Worm (Caenorhabditis elegans) whole organism, mixed stage, embryonic: ENCODE data around the gene M02F4.1.

ENCODE experiments used
- M03D4.4 ChIP-seq: sonication (generic microtip); optimal IDR thresholded peaks from 2 replicates; lab custom pipeline; 2017; ENCODE audit warnings: mild to moderate bottlenecking, missing genetic modification characterization, missing compliant biosample characterization
- bed-3 ChIP-seq: fragments of 200-800 bp; sonication (Bioruptor generic); optimal IDR thresholded peaks from 3 replicates; lab custom pipeline; 2018; ENCODE audit warnings: mild to moderate bottlenecking, missing genetic modification characterization, moderate library complexity, missing compliant biosample characterization
- ceh-39 ChIP-seq: fragments of 150-350 bp; optimal IDR thresholded peaks from 2 replicates; lab custom pipeline; 2014; ENCODE audit warnings: missing biosample characterization, missing genetic modification characterization
- ceh-43 ChIP-seq: fragments of 200-800 bp; sonication (Bioruptor generic); optimal IDR thresholded peaks from 2 replicates; lab custom pipeline; 2018; ENCODE audit warnings: mild to moderate bottlenecking, missing genetic modification characterization, moderate library complexity, missing compliant biosample characterization
- ceh-83 ChIP-seq: fragments of 200-800 bp; sonication (Bioruptor generic); optimal IDR thresholded peaks from 2 replicates; lab custom pipeline; 2018; ENCODE audit warnings: mild to moderate bottlenecking, missing genetic modification characterization, missing compliant biosample characterization
- ces-1 ChIP-seq: fragments of 150-350 bp; optimal IDR thresholded peaks from 2 replicates; lab custom pipeline; 2014; ENCODE audit warnings: missing biosample characterization, missing genetic modification reagents, missing genetic modification characterization
- cnd-1 ChIP-seq: fragments of 200-800 bp; sonication (Bioruptor generic); optimal IDR thresholded peaks from 2 replicates; lab custom pipeline; 2018; ENCODE audit warnings: mild to moderate bottlenecking, missing genetic modification characterization, missing compliant biosample characterization
- drap-1 ChIP-seq: fragments of 200-800 bp; sonication (Bioruptor generic); optimal IDR thresholded peaks from 3 replicates; lab custom pipeline; 2018; ENCODE audit warnings: mild to moderate bottlenecking, missing genetic modification characterization, missing compliant biosample characterization
- elt-1 ChIP-seq: sonication (generic microtip); optimal IDR thresholded peaks from 2 replicates; lab custom pipeline; 2017; ENCODE audit warnings: missing genetic modification characterization, mild to moderate bottlenecking, missing compliant biosample characterization, antibody characterized with exemption, moderate library complexity, borderline replicate concordance; ENCODE audit not compliant: insufficient read depth
- elt-3 ChIP-seq: fragments of 150-350 bp; optimal IDR thresholded peaks from 2 replicates; lab custom pipeline; 2014; ENCODE audit warnings: missing biosample characterization, missing genetic modification characterization
- flh-1 ChIP-seq: fragments of 200-800 bp; sonication (Bioruptor generic); optimal IDR thresholded peaks from 2 replicates; lab custom pipeline; 2018; ENCODE audit warnings: mild to moderate bottlenecking, missing genetic modification characterization, moderate library complexity, missing compliant biosample characterization
- ham-2 ChIP-seq: fragments of 200-800 bp; sonication (Bioruptor generic); optimal IDR thresholded peaks from 2 replicates; lab custom pipeline; 2018; ENCODE audit warnings: mild to moderate bottlenecking, missing genetic modification characterization, missing compliant biosample characterization
- hlh-1 ChIP-seq: fragments of 150-350 bp; optimal IDR thresholded peaks from 2 replicates; lab custom pipeline; 2014; ENCODE audit warnings: missing biosample characterization, missing genetic modification reagents, missing genetic modification characterization
- lin-13 ChIP-seq: fragments of 150-350 bp; optimal IDR thresholded peaks from 2 replicates; lab custom pipeline; 2014; ENCODE audit warnings: missing biosample characterization, missing genetic modification characterization
- lsy-2 ChIP-seq: fragments of 150-350 bp; optimal IDR thresholded peaks from 2 replicates; lab custom pipeline; 2014; ENCODE audit warnings: missing biosample characterization, missing genetic modification characterization
- mab-5 ChIP-seq: fragments of 150-350 bp; optimal IDR thresholded peaks from 2 replicates; lab custom pipeline; 2014; ENCODE audit warnings: missing biosample characterization, missing genetic modification characterization
- mep-1 ChIP-seq: fragments of 150-350 bp; optimal IDR thresholded peaks from 2 replicates; lab custom pipeline; 2017; ENCODE audit warnings: missing biosample characterization, missing genetic modification reagents, missing genetic modification characterization, inconsistent platforms
- mls-2 ChIP-seq: sonication (generic microtip); optimal IDR thresholded peaks from 2 replicates; lab custom pipeline; 2016; ENCODE audit warnings: mild to moderate bottlenecking, missing genetic modification characterization, moderate library complexity, missing compliant biosample characterization
- nhr-12 ChIP-seq: fragments of 150-350 bp; optimal IDR thresholded peaks from 2 replicates; lab custom pipeline; 2014; ENCODE audit warnings: missing biosample characterization, missing genetic modification characterization
- nhr-237 ChIP-seq: fragments of 150-350 bp; optimal IDR thresholded peaks from 2 replicates; lab custom pipeline; 2014; ENCODE audit warnings: missing biosample characterization, missing genetic modification characterization
- nhr-28 ChIP-seq: fragments of 150-350 bp; optimal IDR thresholded peaks from 2 replicates; lab custom pipeline; 2014; ENCODE audit warnings: missing biosample characterization, missing genetic modification characterization
- nhr-76 ChIP-seq: sonication (generic microtip); optimal IDR thresholded peaks from 2 replicates; lab custom pipeline; 2017; ENCODE audit warnings: missing biosample characterization, missing genetic modification characterization
- pha-4 ChIP-seq: fragments of 150-350 bp; optimal IDR thresholded peaks from 2 replicates; lab custom pipeline; 2018; ENCODE audit warnings: missing biosample characterization, missing genetic modification reagents, missing genetic modification characterization
- snpc-4 ChIP-seq: fragments of 150-350 bp; optimal IDR thresholded peaks from 2 replicates; lab custom pipeline; 2014; ENCODE audit warnings: missing biosample characterization, missing genetic modification characterization
- sptf-1 ChIP-seq: sonication (generic microtip); optimal IDR thresholded peaks from 2 replicates; lab custom pipeline; 2017; ENCODE audit warnings: mild to moderate bottlenecking, missing genetic modification characterization, moderate library complexity, missing compliant biosample characterization
- tbx-8 ChIP-seq: fragments of 200-800 bp; sonication (Bioruptor generic); optimal IDR thresholded peaks from 2 replicates; lab custom pipeline; 2018; ENCODE audit warnings: mild to moderate bottlenecking, missing genetic modification characterization, moderate library complexity, missing compliant biosample characterization
- unc-120 ChIP-seq: sonication (generic microtip); optimal IDR thresholded peaks from 2 replicates; lab custom pipeline; 2017; ENCODE audit warnings: missing genetic modification characterization, missing compliant biosample characterization; ENCODE audit not compliant: poor library complexity, severe bottlenecking
- unc-62 ChIP-seq: fragments of 150-350 bp; optimal IDR thresholded peaks from 2 replicates; lab custom pipeline; 2014; ENCODE audit warnings: missing biosample characterization, missing genetic modification reagents, missing genetic modification characterization
- zip-8 ChIP-seq: fragments of 150-350 bp; optimal IDR thresholded peaks from 2 replicates; lab custom pipeline; 2014; ENCODE audit warnings: missing biosample characterization, missing genetic modification characterization
- ztf-11 ChIP-seq: fragments of 150-350 bp; optimal IDR thresholded peaks from 2 replicates; lab custom pipeline; 2014; ENCODE audit warnings: missing biosample characterization, missing genetic modification characterization

The M02F4.1 gene

DNA sequence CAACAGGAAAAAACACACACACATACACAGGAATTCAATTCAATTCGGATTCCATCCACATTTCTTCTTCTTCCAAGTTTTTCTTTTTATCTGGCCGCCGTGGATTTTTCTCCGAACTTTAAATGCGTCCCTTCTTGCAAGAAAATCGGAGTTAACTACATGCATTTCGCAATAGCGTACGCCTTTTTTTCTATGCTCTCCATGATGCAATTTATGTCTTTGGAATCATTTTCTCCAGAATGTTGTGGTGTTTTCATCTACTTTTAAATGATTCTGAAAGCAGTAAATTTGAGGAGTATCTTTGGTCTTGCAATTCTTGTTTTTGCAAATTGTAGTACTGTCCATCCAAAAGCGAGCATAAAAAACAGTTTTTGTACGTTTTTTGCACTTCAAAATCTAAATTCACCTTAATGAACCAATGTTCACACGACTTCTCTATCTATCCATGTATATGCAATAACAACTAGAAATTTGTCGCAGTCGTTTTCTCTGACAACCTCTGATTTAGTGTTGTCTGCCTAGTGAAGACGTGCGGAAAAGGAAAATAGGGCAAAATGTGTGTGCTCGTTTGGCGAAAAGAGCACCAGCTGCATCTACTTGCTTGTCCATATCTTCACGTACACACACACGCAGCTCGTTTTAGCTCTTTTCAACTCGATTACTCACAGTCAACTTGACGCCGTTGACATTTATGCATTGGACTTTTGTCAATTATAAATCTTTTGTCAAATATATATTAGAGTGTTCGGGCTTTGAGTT, 6.4 kb downstream of the M02F4.1 start:
- no peak for TF ChIP-seq cnd-1
- no peak for TF ChIP-seq pha-4 (tag; lab: Kevin White, UChicago)
- TF ChIP-seq mab-5 (tag; lab: Kevin White, UChicago), result no peak
- no peak for TF ChIP-seq unc-120 (tag; lab: Kevin White, UChicago)
- TF ChIP-seq nhr-12 (tag; lab: Kevin White, UChicago), result no peak
- peak; percentile 47 for TF ChIP-seq ces-1 (GFP tag; lab: Kevin White, UChicago)
- no peak for TF ChIP-seq mls-2 (tag; lab: Kevin White, UChicago)
- no peak for TF ChIP-seq unc-62 (GFP tag; lab: Kevin White, UChicago)

DNA sequence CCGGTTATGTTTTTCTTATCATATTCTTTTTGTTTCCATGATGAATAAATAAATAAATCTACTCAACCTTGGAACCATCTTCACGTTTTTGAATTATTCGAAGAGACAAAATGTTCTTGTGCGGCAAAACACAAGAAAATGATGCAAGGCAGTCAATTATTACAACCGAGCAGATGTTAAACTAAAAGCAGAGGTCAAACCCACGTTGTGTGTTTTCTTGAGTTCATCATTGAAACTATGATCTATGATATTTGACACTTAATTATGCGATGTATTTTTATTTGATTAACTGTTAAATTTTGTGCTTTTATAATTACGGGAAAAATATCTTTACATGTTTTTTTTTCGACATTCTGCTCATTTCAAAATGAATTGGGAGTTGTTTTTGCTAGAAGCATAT, 7.5 kb downstream of the M02F4.1 start:
- no peak for TF ChIP-seq ceh-39
- no peak for TF ChIP-seq ham-2 (GFP tag; lab: Kevin White, UChicago)
- peak; percentile 3 for TF ChIP-seq hlh-1
- no peak for TF ChIP-seq pha-4 (tag; lab: Kevin White, UChicago)
- TF ChIP-seq ceh-43 (GFP tag; lab: Kevin White, UChicago), result no peak
- TF ChIP-seq flh-1 (GFP tag; lab: Kevin White, UChicago), result no peak

DNA sequence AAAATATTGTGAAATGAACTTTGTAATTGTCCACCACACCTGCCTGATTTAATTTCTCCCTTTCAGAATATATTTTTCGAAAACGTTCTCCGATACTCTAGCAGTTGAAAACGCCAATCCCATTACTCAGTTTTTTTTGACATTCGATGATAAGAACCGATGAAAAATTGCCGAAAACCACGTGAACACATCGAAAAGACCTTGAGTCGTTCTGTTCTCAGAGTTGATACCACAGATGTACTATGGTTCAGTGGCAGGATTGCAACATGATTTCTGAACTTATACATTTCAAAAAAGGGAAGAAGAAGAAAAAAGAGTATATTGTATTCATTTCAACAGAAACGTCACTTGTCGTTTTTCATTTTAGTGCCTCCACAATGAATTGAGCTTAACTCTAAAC, 8.9 kb downstream of the M02F4.1 start:
- TF ChIP-seq elt-3 (tag; lab: Kevin White, UChicago), result no peak
- TF ChIP-seq lsy-2, result no peak
- no peak for TF ChIP-seq zip-8 (tag; lab: Kevin White, UChicago)
- no peak for TF ChIP-seq ces-1 (GFP tag; lab: Kevin White, UChicago)
- TF ChIP-seq unc-62 (GFP tag; lab: Kevin White, UChicago), result no peak
- no peak for TF ChIP-seq ceh-43 (GFP tag; lab: Kevin White, UChicago)
- TF ChIP-seq bed-3 (GFP tag; lab: Kevin White, UChicago), result no peak
- no peak for TF ChIP-seq hlh-1
- TF ChIP-seq snpc-4 (tag; lab: Kevin White, UChicago), result no peak
- TF ChIP-seq cnd-1, result no peak
- no peak for TF ChIP-seq mab-5 (tag; lab: Kevin White, UChicago)
- no peak for TF ChIP-seq nhr-237 (tag; lab: Kevin White, UChicago)
- TF ChIP-seq ceh-39, result no peak
- TF ChIP-seq pha-4 (tag; lab: Kevin White, UChicago), result no peak
- TF ChIP-seq elt-1 (tag; lab: Kevin White, UChicago), result no peak
- TF ChIP-seq nhr-28 (tag; lab: Kevin White, UChicago), result no peak
- TF ChIP-seq nhr-76 (tag; lab: Kevin White, UChicago), result no peak
- no peak for TF ChIP-seq sptf-1 (tag; lab: Kevin White, UChicago)
- TF ChIP-seq drap-1, result no peak

DNA sequence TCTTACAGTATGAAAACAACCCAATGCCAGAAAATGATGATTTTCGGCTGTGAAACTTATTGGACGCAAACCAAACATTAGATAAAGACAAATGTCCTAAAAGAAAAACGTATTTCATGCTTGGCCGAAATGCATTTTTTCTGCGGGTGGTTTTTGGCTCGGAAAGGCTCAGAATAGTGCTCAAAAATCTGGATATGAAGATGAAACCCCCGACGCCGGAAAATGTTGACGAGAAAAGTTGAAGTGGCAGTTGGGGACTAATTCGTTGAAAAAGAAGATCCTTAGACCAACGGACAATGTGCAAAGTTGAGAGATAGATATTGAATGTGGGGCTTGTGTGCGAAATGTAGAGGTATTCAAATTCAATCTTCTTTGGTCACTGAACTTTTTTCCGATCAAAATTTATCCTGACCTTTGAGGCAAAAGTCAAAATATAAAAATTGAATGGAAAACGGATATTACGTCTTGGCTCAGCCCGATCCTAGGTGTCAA, 10.4 kb downstream of the M02F4.1 start, which contains the start of gene flp-18:
flp-18 (minus strand) TSS at position 51 of the 492 bp plus-strand sequence.
- TF ChIP-seq pha-4 (tag; lab: Kevin White, UChicago), result no peak
- TF ChIP-seq nhr-28 (tag; lab: Kevin White, UChicago), result no peak
- no peak for TF ChIP-seq elt-1 (tag; lab: Kevin White, UChicago)
- no peak for TF ChIP-seq tbx-8 (GFP tag; lab: Kevin White, UChicago)
- TF ChIP-seq ham-2 (GFP tag; lab: Kevin White, UChicago), result no peak
- no peak for TF ChIP-seq ceh-83 (GFP tag; lab: Kevin White, UChicago)
- no peak for TF ChIP-seq mep-1
- no peak for TF ChIP-seq lin-13 (tag; lab: Kevin White, UChicago)
- no peak for TF ChIP-seq M03D4.4 (tag; lab: Kevin White, UChicago)
- TF ChIP-seq ceh-39, result no peak
- TF ChIP-seq hlh-1, result no peak
- TF ChIP-seq unc-120 (tag; lab: Kevin White, UChicago), result no peak
- TF ChIP-seq snpc-4 (tag; lab: Kevin White, UChicago), result no peak
- no peak for TF ChIP-seq bed-3 (GFP tag; lab: Kevin White, UChicago)

DNA sequence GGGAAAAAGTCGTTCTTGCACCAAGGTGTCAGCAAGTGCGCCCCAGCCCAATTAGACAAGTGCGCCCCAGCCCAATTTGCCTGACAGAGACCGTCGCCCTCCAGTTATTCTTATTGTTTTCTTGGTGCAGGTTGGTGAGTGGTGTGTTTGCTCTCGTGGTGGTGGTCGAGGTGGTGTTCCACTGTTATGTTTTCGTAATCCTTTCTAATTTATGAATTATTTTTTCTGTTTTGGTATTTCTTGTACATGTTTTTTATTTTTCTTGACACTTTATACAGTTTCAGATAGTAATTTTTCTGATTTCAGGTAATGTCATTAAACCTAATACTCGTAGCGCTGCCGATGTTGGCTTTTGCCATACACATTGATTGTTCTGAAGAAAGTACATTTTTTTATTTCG, 19.7 kb downstream of the M02F4.1 start, which contains the start of gene Y48D7A.1:
Y48D7A.1 (plus strand) TSS at position 301 of the 400 bp plus-strand sequence.
- no peak for TF ChIP-seq nhr-76 (tag; lab: Kevin White, UChicago)
- no peak for TF ChIP-seq ztf-11 (tag; lab: Kevin White, UChicago)
- TF ChIP-seq, all 35 proteins: peak for 0
